Worm (Caenorhabditis elegans) whole organism, dauer: ENCODE results near the gene T22F3.10.
"Not testable (repeated sequence)": the region's sequence is repeated elsewhere in the genome, so short reads cannot be mapped to it uniquely, and the experiment has no call there.

Source experiments
- unc-62 ChIP-seq: sonication (generic microtip); optimal IDR thresholded peaks from 2 replicates; lab custom pipeline; 2017; ENCODE audit warnings: missing biosample characterization, missing genetic modification reagents, missing genetic modification characterization

The T22F3.10 gene

DNA sequence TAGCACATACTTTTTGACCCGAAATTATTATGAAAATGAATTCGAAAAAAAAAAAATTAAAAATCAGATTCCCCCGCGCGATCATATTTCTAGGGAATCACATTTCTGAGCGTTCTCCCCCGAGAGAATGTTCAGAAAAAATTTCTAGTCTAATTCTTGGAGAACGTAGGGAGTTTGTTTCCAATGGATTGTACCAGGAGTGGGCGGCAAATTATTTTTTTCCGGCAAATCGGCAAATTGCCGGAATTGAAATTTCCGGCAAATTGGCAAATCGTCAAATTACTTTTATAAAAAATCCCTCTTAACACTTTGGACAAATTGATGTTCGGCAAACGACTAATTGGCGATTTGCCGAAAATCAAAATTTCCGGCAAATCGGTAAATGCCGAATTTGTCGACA is at the start of gene T22F3.10:
Gene T22F3.10 (minus strand): TSS at position 101 of the 400 bp plus-strand sequence.
- TF ChIP-seq unc-62 = no peak

DNA sequence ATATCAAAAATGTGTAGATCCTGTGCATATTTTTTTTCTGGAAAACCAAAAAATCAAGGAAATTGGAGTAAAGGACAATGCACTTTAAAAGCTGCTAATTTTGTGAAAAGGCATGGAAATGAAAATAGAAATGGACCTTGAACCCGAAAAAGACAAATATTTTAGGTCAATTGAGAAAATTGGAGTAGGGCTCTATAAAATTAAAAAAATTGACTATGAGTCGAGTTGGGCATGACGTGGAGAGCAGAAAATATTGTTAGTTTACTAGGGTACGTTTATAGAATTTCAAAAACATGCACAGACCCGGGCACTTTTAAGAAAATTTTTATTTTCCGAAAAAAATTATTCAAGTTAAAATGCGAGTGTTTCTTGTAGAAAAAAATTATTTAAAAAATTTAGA is 47.9 kb upstream of the T22F3.10 start, which contains the start of gene acr-23:
Gene acr-23 (minus strand): TSS at position 101 of the 400 bp plus-strand sequence.
- TF ChIP-seq unc-62 = no peak

DNA sequence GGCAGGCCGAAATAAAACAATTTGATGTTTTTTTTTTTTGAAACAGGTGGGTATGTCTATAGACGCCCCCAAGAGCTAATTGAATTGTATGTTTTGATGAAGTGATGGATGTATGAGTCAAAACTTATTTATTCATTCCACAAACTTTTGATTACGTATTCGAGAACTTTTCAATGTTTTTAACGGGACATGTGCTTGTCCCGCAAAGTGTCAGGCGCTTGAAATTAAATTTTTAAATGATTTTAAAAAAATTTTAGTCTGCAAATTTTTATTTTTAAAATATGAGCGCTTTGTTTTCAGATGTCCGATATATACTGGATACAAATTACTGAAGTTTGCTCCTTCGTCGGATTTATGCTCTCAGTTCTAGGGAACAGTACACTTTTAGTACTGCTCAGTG is 37.9 kb upstream of the T22F3.10 start, which contains the start of gene str-114:
Gene str-114 (plus strand): TSS at position 301 of the 400 bp plus-strand sequence.
- no peak for TF ChIP-seq unc-62

DNA sequence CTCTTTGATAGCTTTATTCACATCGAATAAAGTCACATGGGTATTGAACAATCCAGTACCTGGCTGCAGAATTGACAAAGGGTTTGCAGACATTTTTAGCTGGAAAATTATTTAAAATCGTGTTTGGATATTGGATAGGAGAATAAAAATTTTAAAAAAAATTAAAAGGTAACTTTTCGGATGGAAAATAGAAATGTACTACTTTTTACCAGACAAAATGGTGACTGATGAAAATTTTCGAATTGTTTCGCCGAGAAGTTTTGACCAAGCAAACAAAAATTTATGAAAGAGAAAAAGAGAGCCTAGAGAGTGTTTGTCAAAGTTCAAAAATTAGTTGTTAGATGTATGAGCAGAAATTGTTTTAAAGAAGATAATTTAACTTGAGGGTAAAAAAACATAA is 36.3 kb upstream of the T22F3.10 start, which contains the start of gene F59B1.10:
Gene F59B1.10 (minus strand): TSS at position 101 of the 400 bp plus-strand sequence.
- no peak for TF ChIP-seq unc-62

DNA sequence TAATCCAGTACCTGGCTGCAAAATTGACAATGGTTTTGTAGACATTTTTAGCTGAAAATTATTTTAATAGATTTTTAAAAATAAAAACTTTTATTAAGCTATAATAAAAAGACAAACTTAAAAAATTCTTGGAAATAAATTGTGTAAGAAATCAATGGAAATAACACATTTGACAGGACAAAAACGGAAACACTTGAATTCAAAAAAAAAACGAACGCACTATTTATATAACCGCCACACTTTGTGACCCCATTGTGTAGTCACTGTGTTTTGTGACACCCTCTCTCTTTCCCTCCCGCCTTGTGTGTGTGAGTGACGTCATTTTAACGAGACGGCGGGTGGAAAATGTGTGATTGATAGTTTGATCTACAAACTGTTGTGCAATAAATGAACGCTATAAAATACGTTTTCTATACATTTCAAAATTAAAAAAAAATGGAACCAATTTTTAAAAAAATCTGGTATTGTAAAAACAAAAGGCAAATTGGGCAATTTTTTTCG is 32.7 kb upstream of the T22F3.10 start, which contains the start of gene F59B1.8:
Gene F59B1.8 (minus strand): TSS at position 51 of the 501 bp plus-strand sequence.
- no peak for TF ChIP-seq unc-62

DNA sequence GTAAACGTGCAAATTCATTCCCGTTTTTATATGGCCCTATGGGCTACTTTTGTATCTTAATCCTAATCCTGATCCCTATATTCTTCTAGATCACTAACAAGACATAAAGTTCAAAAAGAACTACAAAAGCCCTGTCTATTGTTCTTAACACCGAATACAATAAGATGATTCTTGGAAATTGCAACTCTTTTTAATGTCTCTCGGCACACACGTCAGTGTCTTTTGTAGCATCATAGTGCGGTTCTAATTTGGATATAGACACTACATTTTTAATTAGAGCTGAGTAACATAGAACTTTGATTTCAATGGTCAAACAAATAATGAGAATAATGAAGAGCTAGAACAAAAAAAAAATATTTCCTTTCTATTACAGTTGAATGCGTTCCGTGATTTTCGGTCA is 28.3 kb upstream of the T22F3.10 start:
- no peak for TF ChIP-seq unc-62

DNA sequence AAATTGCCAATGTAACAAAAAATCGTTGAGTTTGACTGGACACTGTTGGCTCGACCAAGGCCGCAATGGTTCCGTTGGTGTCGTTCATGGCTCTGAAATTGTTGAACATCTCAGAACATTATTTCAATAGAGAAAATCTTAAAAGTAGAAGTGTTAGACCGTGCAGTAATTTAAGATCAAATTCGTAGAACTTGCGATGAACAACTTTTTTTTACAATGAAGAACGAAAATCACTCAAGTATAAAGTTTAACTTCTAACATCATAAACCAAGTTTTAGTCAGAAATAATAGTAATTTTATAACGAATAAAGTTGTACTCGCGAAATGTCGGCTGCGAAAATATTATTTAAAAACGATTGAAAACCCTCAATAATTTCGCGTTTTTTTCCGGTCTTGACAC is 25.5 kb upstream of the T22F3.10 start, which contains the start of gene srx-41:
Gene srx-41 (minus strand): TSS at position 101 of the 400 bp plus-strand sequence.
- TF ChIP-seq unc-62 = no peak

DNA sequence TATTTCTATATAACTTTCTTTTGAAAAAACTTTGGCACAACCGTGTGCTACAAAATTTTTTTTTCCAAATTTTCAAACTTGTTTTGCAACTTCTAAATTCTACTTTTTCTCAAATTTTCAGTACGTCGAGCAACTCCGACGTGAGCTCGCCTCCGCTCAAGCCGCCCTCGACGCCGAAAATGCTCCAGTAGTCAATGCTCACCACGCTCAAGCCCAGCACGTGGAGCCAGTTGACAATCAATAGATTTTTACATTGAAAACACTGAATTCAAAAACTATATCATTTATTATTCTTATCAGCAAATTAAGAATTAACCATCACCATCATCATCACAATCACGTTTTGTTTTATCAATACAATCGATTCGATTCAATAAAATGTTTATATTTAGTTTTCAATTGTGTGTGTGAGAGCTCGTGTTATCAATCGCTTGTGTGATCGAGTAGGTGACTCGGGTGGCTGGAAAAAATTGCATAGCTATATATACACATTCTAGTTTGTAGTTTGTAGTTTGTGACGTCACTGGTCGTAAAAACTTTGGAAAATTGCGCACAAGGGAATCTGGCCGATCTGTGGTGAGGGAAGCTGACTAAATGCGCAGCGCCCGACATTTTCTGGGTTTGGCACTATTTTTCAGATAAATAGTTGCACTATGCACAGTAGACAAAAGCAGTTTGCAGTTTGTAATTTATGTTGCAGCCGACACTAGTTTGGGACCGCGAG is 22.9 kb upstream of the T22F3.10 start:
- TF ChIP-seq unc-62 = no peak

DNA sequence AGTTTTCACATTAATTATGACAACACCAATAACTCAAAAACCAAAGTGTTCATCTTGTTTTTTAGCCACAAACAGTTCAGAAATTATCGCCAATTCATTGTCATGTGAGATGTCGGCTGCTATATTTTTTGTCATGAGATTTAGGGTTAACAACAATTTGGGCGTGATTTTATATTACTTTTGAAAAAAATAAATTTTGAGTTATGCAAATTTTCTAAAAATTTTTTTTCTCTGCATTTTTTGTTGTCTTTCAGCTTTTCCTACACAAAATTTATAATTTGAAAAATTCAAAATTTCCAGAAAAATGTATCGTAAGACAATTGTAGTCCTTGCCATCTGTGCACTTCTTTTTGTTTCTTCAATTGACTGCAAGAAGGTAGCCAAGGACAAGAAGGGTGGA is 21.5 kb upstream of the T22F3.10 start, which contains the start of gene F59B1.2:
Gene F59B1.2 (plus strand): TSS at position 301 of the 400 bp plus-strand sequence.
- no peak for TF ChIP-seq unc-62

DNA sequence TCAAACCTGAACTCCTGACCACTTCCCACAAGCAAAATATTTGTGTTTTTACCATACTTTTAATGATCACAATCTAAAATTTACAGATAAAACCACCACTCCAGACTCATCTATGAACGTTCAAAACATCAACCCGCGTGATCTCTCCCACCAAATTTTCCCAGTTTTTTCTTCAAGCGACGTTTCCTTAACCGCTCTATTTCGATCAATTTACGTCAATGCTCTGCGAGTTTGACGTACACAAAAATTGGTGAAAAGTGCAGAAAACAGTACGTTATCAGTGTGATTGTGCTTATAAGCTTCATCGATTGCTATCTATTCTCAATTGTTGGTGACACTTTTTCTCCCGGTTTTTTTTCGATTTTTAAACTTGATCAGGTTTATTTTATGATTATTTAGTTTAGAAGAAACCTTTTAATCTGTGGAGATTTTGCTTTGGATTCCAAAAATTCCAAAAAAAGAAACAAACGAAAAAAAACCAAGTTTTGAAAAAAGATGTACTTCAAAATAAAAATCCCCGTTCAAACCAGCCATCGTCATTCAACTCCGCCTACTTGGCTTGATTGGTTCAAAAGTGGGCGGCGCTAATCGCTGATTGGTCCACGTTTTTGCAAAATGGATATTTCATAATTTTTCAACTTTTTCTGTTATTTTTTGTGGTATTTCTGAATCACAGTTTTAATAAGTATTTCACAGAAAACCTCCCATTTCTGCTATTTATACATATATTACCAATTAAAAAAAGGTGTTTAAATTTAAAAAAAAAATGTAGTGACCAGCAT is 20.9 kb upstream of the T22F3.10 start:
- no peak for TF ChIP-seq unc-62

DNA sequence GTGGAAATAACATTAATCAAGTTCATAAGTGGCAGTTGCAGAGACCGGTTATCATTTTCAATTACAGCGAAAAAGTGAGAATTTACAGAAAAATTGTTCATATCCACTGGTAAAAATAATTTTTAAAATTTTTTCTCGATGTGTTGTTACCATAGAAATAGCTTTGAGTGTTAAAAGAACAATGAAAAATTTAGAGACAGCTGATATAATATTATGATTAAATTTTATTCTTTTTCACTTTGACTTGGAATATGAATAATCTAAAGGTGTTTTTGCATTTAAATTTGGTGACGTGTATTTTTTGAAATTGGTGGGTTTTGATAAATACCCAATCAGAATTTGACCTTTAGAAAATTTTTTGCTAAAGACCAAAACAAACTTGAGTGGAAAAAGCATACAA is 20.0 kb upstream of the T22F3.10 start, which contains the start of gene F59B1.6:
Gene F59B1.6 (minus strand): TSS at position 101 of the 400 bp plus-strand sequence.
- TF ChIP-seq unc-62 = no peak

DNA sequence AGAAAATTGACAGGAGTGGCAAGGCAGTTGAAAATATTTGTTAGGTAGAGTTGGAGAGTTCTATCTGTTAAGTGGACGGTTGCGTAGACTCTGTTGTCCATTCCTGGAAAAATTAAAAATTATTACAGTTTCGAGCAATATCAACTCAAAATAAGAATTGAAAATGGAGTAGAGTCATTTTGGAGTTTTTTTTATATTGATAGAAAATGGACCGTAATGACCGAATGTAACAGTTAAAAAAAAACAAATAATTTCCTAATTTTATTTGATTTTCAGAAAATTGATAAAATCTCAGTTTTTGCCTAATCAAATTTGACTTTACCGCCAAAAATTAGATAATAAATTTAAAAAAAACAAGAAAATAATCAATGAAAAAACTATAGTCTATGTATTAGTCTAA is 15.4 kb upstream of the T22F3.10 start, which contains the start of gene F59B1.4:
Gene F59B1.4 (minus strand): TSS at position 101 of the 400 bp plus-strand sequence.
- TF ChIP-seq unc-62 = no peak

DNA sequence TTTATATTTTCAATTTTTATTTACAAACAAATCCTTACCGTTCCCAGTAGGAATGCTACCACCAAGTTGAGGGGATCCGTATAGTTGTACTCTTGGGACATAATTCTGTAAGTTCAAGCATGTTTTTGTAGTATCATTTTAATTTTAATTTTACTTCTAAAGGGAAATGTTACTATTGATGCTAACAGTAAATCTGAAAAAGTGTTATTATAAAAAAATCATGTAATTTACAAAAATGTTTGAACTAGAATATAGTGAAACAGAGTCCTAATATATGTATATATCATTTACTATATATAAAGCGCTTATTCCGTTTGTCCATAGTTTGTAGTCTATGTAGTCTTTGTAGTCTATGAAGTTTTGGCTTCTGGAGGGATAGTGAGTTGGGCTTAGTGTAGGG is 9.1 kb upstream of the T22F3.10 start, which contains the start of gene srx-93:
Gene srx-93 (minus strand): TSS at position 101 of the 400 bp plus-strand sequence.
- not testable (repeated sequence) for TF ChIP-seq unc-62

DNA sequence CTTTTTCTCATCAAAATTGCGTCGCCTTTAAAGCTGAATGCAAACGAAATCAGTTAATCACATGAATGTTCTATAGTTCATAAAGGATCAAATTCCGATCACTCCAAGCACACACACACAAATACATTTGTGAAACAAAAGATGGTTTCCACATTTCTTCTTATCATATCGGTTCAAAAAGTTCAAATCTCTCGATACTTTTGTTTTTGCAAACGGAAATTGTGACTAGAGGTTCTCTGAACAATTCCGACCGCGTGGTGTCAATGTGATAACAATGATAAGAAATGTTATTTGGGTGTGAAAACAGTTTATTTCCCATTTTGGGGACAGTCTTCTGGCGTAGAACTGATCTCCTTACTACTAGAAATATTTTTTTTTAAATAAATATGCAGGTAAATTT is 5.3 kb upstream of the T22F3.10 start:
- no peak for TF ChIP-seq unc-62

DNA sequence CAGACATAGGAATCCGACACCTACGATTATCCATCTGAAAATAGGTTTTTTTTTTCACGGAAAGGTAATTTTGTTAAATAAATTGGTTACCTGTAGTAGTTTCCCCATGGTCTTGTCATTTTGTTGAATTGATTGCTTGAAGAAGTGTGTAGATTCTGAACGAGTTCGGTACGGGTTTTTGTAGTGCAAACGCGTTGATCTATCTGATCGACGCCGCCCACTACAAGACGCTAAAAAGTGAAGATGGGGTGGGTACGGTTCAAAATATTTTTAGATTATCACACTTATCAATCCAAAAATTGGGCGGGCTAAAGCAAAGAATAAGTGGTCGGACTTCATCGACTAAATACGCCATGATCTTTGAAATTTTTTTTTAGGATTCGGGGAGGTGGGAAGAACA is 2.8 kb upstream of the T22F3.10 start, which contains the start of gene T22F3.11:
Gene T22F3.11 (minus strand): TSS at position 157 of the 400 bp plus-strand sequence.
- TF ChIP-seq unc-62 = no peak

DNA sequence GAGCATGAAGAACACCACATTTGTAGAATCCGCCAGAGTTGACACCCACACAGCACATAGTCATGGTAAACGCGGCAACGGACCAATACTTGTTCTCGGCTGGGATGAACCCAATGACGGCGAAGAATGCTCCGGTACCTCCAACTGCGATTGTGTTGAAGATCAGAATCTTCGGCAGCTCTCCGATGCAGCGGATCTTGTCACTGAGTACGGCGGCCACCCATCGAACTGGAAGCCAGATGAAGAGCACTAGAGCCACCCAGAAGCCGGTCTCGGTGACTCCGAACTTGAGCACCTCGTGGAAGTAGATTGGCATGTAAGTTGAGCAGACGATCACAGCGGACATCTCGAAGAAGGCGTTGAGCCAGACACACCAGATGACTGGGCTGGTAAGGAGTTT is 1.5 kb upstream of the T22F3.10 start:
- TF ChIP-seq unc-62 = no peak

DNA sequence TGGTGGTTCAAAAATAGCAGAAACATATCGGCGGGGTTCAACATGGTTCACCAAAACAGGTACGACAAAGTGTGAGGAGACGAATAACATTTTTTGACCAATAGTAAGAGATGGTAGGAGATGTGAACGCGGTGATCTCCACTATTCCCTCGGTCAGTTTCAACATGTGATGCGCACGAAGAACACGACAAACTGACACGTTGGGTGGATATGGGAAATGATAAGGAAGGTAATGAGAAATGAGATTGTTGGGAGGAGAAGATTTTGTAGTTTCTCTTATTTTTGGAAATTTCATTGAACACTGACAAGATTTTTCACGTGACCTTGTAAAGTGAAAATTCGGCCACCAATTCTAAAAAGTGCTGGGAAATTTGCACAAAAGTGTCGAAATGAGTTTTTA is 845 bp downstream of the T22F3.10 start:
- TF ChIP-seq unc-62 = no peak
